Worm (Caenorhabditis elegans): ENCODE measurements around the gene C03C10.5.
"Not testable (repeated sequence)": the region's sequence is repeated elsewhere in the genome, so short reads cannot be mapped to it uniquely, and the experiment has no call there.

- TF ChIP-seq ztf-29 (GFP tag; IDR thresholded peaks at IDR 0.05), result peak; percentile 5; the same call in 1 of the 2 replicates
- not testable (repeated sequence) for TF ChIP-seq med-1 (GFP tag; optimal IDR thresholded peaks at IDR 0.05; ENCODE audit: insufficient read depth); flt-1 (GFP tag; IDR thresholded peaks at IDR 0.05); klf-2 (GFP tag; conservative IDR thresholded peaks at IDR 0.05); tab-1 (GFP tag; IDR thresholded peaks at IDR 0.05); ztf-23 (GFP tag; IDR thresholded peaks at IDR 0.05)
Measured at ce11 chrIII:4060856-4061383, 31.0 kb downstream of the C03C10.5 start.
